Fruit fly (Drosophila melanogaster) whole organism, embryonic: ENCODE results near the gene Evi5.
A peak's percentile ranks its signal among the peaks of the same experiment; 100 is the strongest.

Source experiments
- CG10543 ChIP-seq: fragments of 200-800 bp; sonication (Bioruptor generic); optimal IDR thresholded peaks from 3 replicates; lab custom pipeline; 2017; ENCODE audit warnings: missing biosample characterization, mild to moderate bottlenecking, missing genetic modification characterization, moderate library complexity
- CG11560 ChIP-seq: fragments of 200-800 bp; sonication (Bioruptor generic); IDR thresholded peaks from 3 replicates; pipeline ENCODE4 v1.3.6; 2022; ENCODE audit warnings: missing biosample characterization, missing genetic modification characterization
- CG12155 ChIP-seq: fragments of 200-800 bp; sonication (Bioruptor generic); optimal IDR thresholded peaks from 3 replicates; lab custom pipeline; 2016; ENCODE audit warnings: missing biosample characterization, missing genetic modification characterization
- CG12219 ChIP-seq: fragments of 200-800 bp; sonication (Bioruptor generic); optimal IDR thresholded peaks from 3 replicates; lab custom pipeline; 2018; ENCODE audit warnings: missing biosample characterization, mild to moderate bottlenecking, missing genetic modification characterization
- CG12942 ChIP-seq: fragments of 200-800 bp; sonication (Bioruptor generic); optimal IDR thresholded peaks from 3 replicates; lab custom pipeline; 2016; ENCODE audit warnings: missing biosample characterization, missing genetic modification characterization
- CG14667 ChIP-seq: fragments of 200-800 bp; sonication (Bioruptor generic); IDR thresholded peaks from 2 replicates; pipeline ENCODE4 v1.3.6; 2022; ENCODE audit warnings: missing biosample characterization, missing genetic modification characterization
- CG14965 ChIP-seq: fragments of 200-800 bp; sonication (Bioruptor generic); optimal IDR thresholded peaks from 2 replicates; lab custom pipeline; 2016; ENCODE audit warnings: missing biosample characterization, missing genetic modification characterization, borderline replicate concordance
- CG15601 ChIP-seq: fragments of 200-800 bp; sonication (Bioruptor generic); optimal IDR thresholded peaks from 3 replicates; lab custom pipeline; 2019; ENCODE audit warnings: missing biosample characterization, mild to moderate bottlenecking, missing genetic modification characterization, moderate library complexity
- CG16863 ChIP-seq: fragments of 200-800 bp; sonication (Bioruptor generic); optimal IDR thresholded peaks from 3 replicates; lab custom pipeline; 2016; ENCODE audit warnings: missing biosample characterization, missing genetic modification characterization
- CG31365 ChIP-seq: fragments of 200-800 bp; sonication (Bioruptor generic); optimal IDR thresholded peaks from 2 replicates; lab custom pipeline; 2018; ENCODE audit warnings: missing biosample characterization, mild to moderate bottlenecking, missing genetic modification characterization
- CG3163 ChIP-seq: fragments of 200-800 bp; sonication (Bioruptor generic); optimal IDR thresholded peaks from 3 replicates; lab custom pipeline; 2016; ENCODE audit warnings: missing biosample characterization, missing genetic modification characterization
- CG32767 ChIP-seq: fragments of 200-800 bp; sonication (Bioruptor generic); IDR thresholded peaks from 2 replicates; pipeline ENCODE4 v1.3.6; 2022; ENCODE audit warnings: missing biosample characterization, missing genetic modification characterization
- CG43689 ChIP-seq: fragments of 200-800 bp; sonication (Bioruptor generic); IDR thresholded peaks from 2 replicates; pipeline ENCODE4 v1.3.6; 2022; ENCODE audit warnings: missing biosample characterization, missing genetic modification characterization
- CG6813 ChIP-seq: fragments of 200-800 bp; sonication (Bioruptor generic); optimal IDR thresholded peaks from 2 replicates; lab custom pipeline; 2017; ENCODE audit warnings: missing biosample characterization, missing genetic modification characterization, mild to moderate bottlenecking, moderate library complexity, missing genetic modification reagents
- CG9727 ChIP-seq: fragments of 200-800 bp; sonication (Bioruptor generic); optimal IDR thresholded peaks from 3 replicates; lab custom pipeline; 2017; ENCODE audit warnings: missing biosample characterization, mild to moderate bottlenecking, missing genetic modification characterization
- CHES-1-like ChIP-seq: fragments of 200-800 bp; sonication (Bioruptor generic); optimal IDR thresholded peaks from 2 replicates; lab custom pipeline; 2016; ENCODE audit warnings: missing biosample characterization, missing genetic modification characterization
- Camta ChIP-seq: fragments of 200-800 bp; sonication (Bioruptor generic); optimal IDR thresholded peaks from 2 replicates; lab custom pipeline; 2016; ENCODE audit warnings: missing biosample characterization, missing genetic modification characterization
- Chrac-16 ChIP-seq: fragments of 200-800 bp; sonication (Bioruptor generic); optimal IDR thresholded peaks from 3 replicates; lab custom pipeline; 2016; ENCODE audit warnings: missing biosample characterization, missing genetic modification characterization
- CoRest ChIP-seq: fragments of 200-800 bp; sonication (Bioruptor generic); optimal IDR thresholded peaks from 3 replicates; lab custom pipeline; 2018; ENCODE audit warnings: missing biosample characterization, mild to moderate bottlenecking, missing genetic modification characterization, moderate library complexity
- Deaf1 ChIP-seq: fragments of 200-800 bp; optimal IDR thresholded peaks from 3 replicates; lab custom pipeline; 2019; ENCODE audit warnings: missing biosample characterization, mild to moderate bottlenecking, missing genetic modification characterization, moderate library complexity
- Dref ChIP-seq: fragments of 200-800 bp; sonication (Bioruptor generic); IDR thresholded peaks from 2 replicates; pipeline ENCODE4 v1.3.6; 2022; ENCODE audit warnings: missing biosample characterization, missing genetic modification characterization
- Drgx ChIP-seq: fragments of 200-800 bp; sonication (Bioruptor generic); IDR thresholded peaks from 2 replicates; pipeline ENCODE4 v1.3.6; 2022; ENCODE audit warnings: missing biosample characterization, missing genetic modification characterization
- ERR ChIP-seq: fragments of 200-800 bp; sonication (Bioruptor generic); optimal IDR thresholded peaks from 2 replicates; lab custom pipeline; 2016; ENCODE audit warnings: missing biosample characterization, missing genetic modification characterization
- Fer2 ChIP-seq: fragments of 200-800 bp; sonication (Bioruptor generic); optimal IDR thresholded peaks from 2 replicates; lab custom pipeline; 2018; ENCODE audit warnings: missing biosample characterization, mild to moderate bottlenecking, missing genetic modification characterization, moderate library complexity
- H15 ChIP-seq: fragments of 200-800 bp; sonication (Bioruptor generic); IDR thresholded peaks from 3 replicates; pipeline ENCODE4 v1.3.6; 2022; ENCODE audit warnings: missing biosample characterization, missing genetic modification characterization
- Myb ChIP-seq: fragments of 200-800 bp; sonication (Bioruptor generic); optimal IDR thresholded peaks from 2 replicates; lab custom pipeline; 2016; ENCODE audit warnings: missing biosample characterization, missing genetic modification characterization
- Nf-YA ChIP-seq: fragments of 200-800 bp; sonication (Bioruptor generic); IDR thresholded peaks from 2 replicates; pipeline ENCODE4 v1.3.6; 2022; ENCODE audit warnings: missing biosample characterization, missing genetic modification characterization
- Poxn ChIP-seq: fragments of 200-800 bp; sonication (Bioruptor generic); IDR thresholded peaks from 2 replicates; pipeline ENCODE4 v1.3.6; 2022; ENCODE audit warnings: missing biosample characterization, missing genetic modification characterization
- Ptx1 ChIP-seq: fragments of 200-800 bp; sonication (Bioruptor generic); IDR thresholded peaks from 2 replicates; pipeline ENCODE4 v1.3.6; 2022; ENCODE audit warnings: missing biosample characterization, missing genetic modification characterization
- Six4 ChIP-seq: fragments of 200-800 bp; sonication (Bioruptor generic); optimal IDR thresholded peaks from 2 replicates; lab custom pipeline; 2016; ENCODE audit warnings: missing biosample characterization, missing genetic modification characterization
- Sox102F ChIP-seq: fragments of 200-800 bp; sonication (Bioruptor generic); optimal IDR thresholded peaks from 2 replicates; lab custom pipeline; 2018; ENCODE audit warnings: missing biosample characterization, mild to moderate bottlenecking, missing genetic modification characterization, moderate library complexity
- Sry-β ChIP-seq: fragments of 200-800 bp; sonication (Bioruptor generic); optimal IDR thresholded peaks from 2 replicates; lab custom pipeline; 2018; ENCODE audit warnings: missing biosample characterization, mild to moderate bottlenecking, missing genetic modification characterization, moderate library complexity
- Sry-δ ChIP-seq: fragments of 200-800 bp; sonication (Bioruptor generic); optimal IDR thresholded peaks from 2 replicates; lab custom pipeline; 2016; ENCODE audit warnings: missing biosample characterization, missing genetic modification characterization
- Vsx1 ChIP-seq: fragments of 200-800 bp; sonication (Bioruptor generic); optimal IDR thresholded peaks from 2 replicates; lab custom pipeline; 2017; ENCODE audit warnings: missing biosample characterization, mild to moderate bottlenecking, missing genetic modification characterization, missing genetic modification reagents
- Xrp1 ChIP-seq: fragments of 200-800 bp; sonication (Bioruptor generic); IDR thresholded peaks from 2 replicates; pipeline ENCODE4 v1.3.6; 2022; ENCODE audit warnings: missing biosample characterization, missing genetic modification characterization
- abd-A ChIP-seq: fragments of 200-800 bp; sonication (Bioruptor generic); optimal IDR thresholded peaks from 3 replicates; lab custom pipeline; 2019; ENCODE audit warnings: missing biosample characterization, mild to moderate bottlenecking, missing genetic modification characterization, moderate library complexity
- aop ChIP-seq: fragments of 200-800 bp; sonication (Bioruptor generic); IDR thresholded peaks from 2 replicates; pipeline ENCODE4 v1.3.6; 2022; ENCODE audit warnings: missing biosample characterization, missing genetic modification characterization
- ase ChIP-seq: fragments of 200-800 bp; sonication (Bioruptor generic); IDR thresholded peaks from 3 replicates; pipeline ENCODE4 v1.3.6; 2022; ENCODE audit warnings: missing biosample characterization, missing genetic modification characterization
- bowl ChIP-seq: fragments of 200-800 bp; sonication (Bioruptor generic); IDR thresholded peaks from 2 replicates; pipeline ENCODE4 v1.3.6; 2022; ENCODE audit warnings: missing biosample characterization, missing genetic modification characterization
- ci ChIP-seq: fragments of 200-800 bp; sonication (Bioruptor generic); IDR thresholded peaks from 3 replicates; pipeline ENCODE4 v1.3.6; 2022; ENCODE audit warnings: missing biosample characterization, missing genetic modification characterization
- disco-r ChIP-seq: fragments of 200-800 bp; sonication (Bioruptor generic); optimal IDR thresholded peaks from 2 replicates; lab custom pipeline; 2016; ENCODE audit warnings: missing biosample characterization, missing genetic modification characterization
- gt ChIP-seq: fragments of 200-800 bp; sonication (Bioruptor generic); IDR thresholded peaks from 2 replicates; pipeline ENCODE4 v1.3.6; 2022; ENCODE audit warnings: missing biosample characterization, missing genetic modification characterization
- hkb ChIP-seq, 2 experiments: fragments of 200-800 bp in 1 of 2; fragments of >200 bp in 1 of 2; sonication (Bioruptor generic) in 1 of 2; IDR thresholded peaks in 1 of 2; optimal IDR thresholded peaks in 1 of 2; 2 replicates each; pipeline versions ENCODE4 v1.3.6 to Lab custom; 2017 to 2022; ENCODE audit warnings: missing biosample characterization in 1 of 2, missing genetic modification characterization in 1 of 2
- ken ChIP-seq: fragments of 200-800 bp; sonication (Bioruptor generic); IDR thresholded peaks from 3 replicates; pipeline ENCODE4 v1.3.6; 2022; ENCODE audit warnings: missing biosample characterization, missing genetic modification characterization
- lab ChIP-seq: fragments of 200-800 bp; sonication (Bioruptor generic); optimal IDR thresholded peaks from 3 replicates; lab custom pipeline; 2017; ENCODE audit warnings: missing biosample characterization, missing genetic modification characterization, mild to moderate bottlenecking, moderate library complexity, missing genetic modification reagents
- nerfin-2 ChIP-seq: fragments of 200-800 bp; sonication (Bioruptor generic); IDR thresholded peaks from 2 replicates; pipeline ENCODE4 v1.3.6; 2022; ENCODE audit warnings: missing biosample characterization, missing genetic modification characterization; ENCODE audit not compliant: partially characterized antibody
- ro ChIP-seq: fragments of 200-800 bp; sonication (Bioruptor generic); IDR thresholded peaks from 2 replicates; pipeline ENCODE4 v1.3.6; 2022; ENCODE audit warnings: missing biosample characterization, missing genetic modification characterization
- sr ChIP-seq: fragments of 200-800 bp; sonication (Bioruptor generic); IDR thresholded peaks from 3 replicates; pipeline ENCODE4 v1.3.6; 2022; ENCODE audit warnings: missing biosample characterization, missing genetic modification characterization
- stwl ChIP-seq: fragments of 200-800 bp; sonication (Bioruptor generic); optimal IDR thresholded peaks from 3 replicates; lab custom pipeline; 2018; ENCODE audit warnings: missing biosample characterization, mild to moderate bottlenecking, missing genetic modification characterization, moderate library complexity
- zen ChIP-seq: fragments of 200-800 bp; sonication (Bioruptor generic); optimal IDR thresholded peaks from 3 replicates; lab custom pipeline; 2018; ENCODE audit warnings: missing biosample characterization, mild to moderate bottlenecking, missing genetic modification characterization, moderate library complexity

Gene Evi5

DNA sequence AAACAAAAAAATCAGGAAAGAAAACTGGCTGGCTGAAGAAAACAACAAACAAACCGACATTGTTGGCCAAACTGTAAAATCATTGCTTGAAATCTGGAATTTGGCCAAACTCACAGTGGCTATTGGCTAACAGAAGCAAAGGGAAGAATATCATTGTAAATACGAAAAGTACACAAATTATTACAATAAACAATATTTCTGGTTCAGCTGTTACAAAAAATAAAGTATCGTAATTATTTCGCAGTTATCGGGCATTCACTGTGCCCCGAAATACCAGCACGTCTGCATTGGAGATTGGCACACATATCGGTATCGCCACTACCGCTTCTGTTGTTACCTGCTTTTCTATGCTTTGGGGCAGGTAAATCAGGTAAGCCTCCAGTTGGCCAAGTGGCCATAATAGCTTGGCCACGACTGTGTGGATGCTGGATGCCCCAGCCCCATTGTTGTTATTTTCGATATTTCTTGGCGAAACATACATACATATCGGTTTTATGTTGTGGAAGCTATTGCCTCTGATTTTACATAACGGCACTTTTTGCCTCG is 3.1 kb downstream of the Evi5 start (continued):
- TF ChIP-seq Myb (GFP tag; lab: Kevin White, UChicago), result peak; percentile 17
- TF ChIP-seq H15 (GFP tag; lab: Robert Waterston, UW), result peak; percentile 64; the same call in 2 of the 3 replicates
- peak; percentile 60 for TF ChIP-seq lab
- no peak for TF ChIP-seq CG9727 (GFP tag; lab: Kevin White, UChicago)
- no peak for TF ChIP-seq stwl (tag; lab: Kevin White, UChicago)
- no peak for TF ChIP-seq nerfin-2 (GFP tag; lab: Robert Waterston, UW)
- TF ChIP-seq CG14667 (GFP tag; lab: Robert Waterston, UW), result peak; percentile 55
- peak; percentile 31 for TF ChIP-seq Chrac-16 (GFP tag; lab: Kevin White, UChicago)
- TF ChIP-seq CG3163 (GFP tag; lab: Kevin White, UChicago), result peak; percentile 1
- TF ChIP-seq CG32767, result no peak
- peak; percentile 18 for TF ChIP-seq CoRest (tag; lab: Kevin White, UChicago)
- peak; percentile 32 for TF ChIP-seq Fer2 (tag; lab: Kevin White, UChicago)
- no peak for TF ChIP-seq CG16863
- TF ChIP-seq bowl (GFP tag; lab: Robert Waterston, UW), result no peak
- no peak for TF ChIP-seq Six4 (GFP tag; lab: Kevin White, UChicago)
- no peak for TF ChIP-seq sr (GFP tag; lab: Robert Waterston, UW)
- TF ChIP-seq CG10543 (GFP tag; lab: Kevin White, UChicago), result no peak
- TF ChIP-seq CG12155 (GFP tag; lab: Kevin White, UChicago), result no peak
- TF ChIP-seq Drgx (GFP tag; lab: Robert Waterston, UW), result peak; percentile 80
- no peak for TF ChIP-seq CG43689 (GFP tag; lab: Robert Waterston, UW)
- peak; percentile 18 for TF ChIP-seq CG6813 (GFP tag; lab: Kevin White, UChicago)
- 0 out of 2 replicates have a peak, but pooled peaks have one; percentile 37 for TF ChIP-seq Xrp1 (GFP tag; lab: Robert Waterston, UW)
- no peak for TF ChIP-seq abd-A (tag; lab: Kevin White, UChicago)
- TF ChIP-seq Camta (GFP tag; lab: Kevin White, UChicago), result no peak
- peak; percentile 66 for TF ChIP-seq ci (GFP tag; lab: Robert Waterston, UW)
- TF ChIP-seq CG12219 (GFP tag; lab: Kevin White, UChicago), result peak; percentile 56
- TF ChIP-seq ERR (GFP tag; lab: Kevin White, UChicago), result peak; percentile 4
- TF ChIP-seq Ptx1 (GFP tag; lab: Robert Waterston, UW), result peak; percentile 69
- TF ChIP-seq Nf-YA (GFP tag; lab: Robert Waterston, UW), result no peak
- TF ChIP-seq hkb (optimal IDR thresholded peaks at IDR 0.05; lab: Kevin White, UChicago), result no peak
- peak; percentile 54 for TF ChIP-seq hkb (GFP tag; IDR thresholded peaks at IDR 0.05; lab: Robert Waterston, UW)
- TF ChIP-seq ro (GFP tag; lab: Robert Waterston, UW), result no peak
- no peak for TF ChIP-seq Sry-β
- peak; percentile 38 for TF ChIP-seq disco-r (GFP tag; lab: Kevin White, UChicago)
- peak; percentile 59 for TF ChIP-seq Sox102F (GFP tag; lab: Kevin White, UChicago)
- TF ChIP-seq CG12942, result no peak
- no peak for TF ChIP-seq Deaf1 (tag; lab: Kevin White, UChicago)
- TF ChIP-seq CG14965, result no peak
- TF ChIP-seq Sry-δ, result no peak
- no peak for TF ChIP-seq gt (GFP tag; lab: Robert Waterston, UW)
- no peak for TF ChIP-seq Poxn (GFP tag; lab: Robert Waterston, UW)
- peak; percentile 16 for TF ChIP-seq CHES-1-like (GFP tag; lab: Kevin White, UChicago)
- no peak for TF ChIP-seq Dref (GFP tag; lab: Robert Waterston, UW)
- no peak for TF ChIP-seq CG31365
- no peak; the same call in 2 of the 3 replicates for TF ChIP-seq ken (GFP tag; lab: Robert Waterston, UW)
- TF ChIP-seq ase (GFP tag; lab: Robert Waterston, UW), result peak; percentile 54; the same call in 2 of the 3 replicates
- TF ChIP-seq Vsx1 (GFP tag; lab: Kevin White, UChicago), result no peak
- no peak for TF ChIP-seq aop (GFP tag; lab: Robert Waterston, UW)
- TF ChIP-seq CG15601, result no peak
- peak; percentile 26 for TF ChIP-seq zen (tag; lab: Kevin White, UChicago)
- TF ChIP-seq CG11560 (tag; lab: Robert Waterston, UW), result 0 out of 3 replicates have a peak, but pooled peaks have one; percentile 46
